Fruit fly (Drosophila melanogaster) whole organism, embryonic: ENCODE results near the gene PGAP1.

Experiments used
- Abd-B ChIP-seq: fragments of 200-800 bp; sonication (Bioruptor generic); optimal IDR thresholded peaks from 2 replicates; lab custom pipeline; 2018; ENCODE audit warnings: missing biosample characterization, mild to moderate bottlenecking, missing genetic modification characterization, moderate library complexity
- B-H1 ChIP-seq: fragments of 200-800 bp; sonication (Bioruptor generic); IDR thresholded peaks from 3 replicates; pipeline ENCODE4 v1.3.6; 2022; ENCODE audit warnings: missing biosample characterization, missing genetic modification characterization
- CG10462 ChIP-seq: fragments of 200-800 bp; sonication (Bioruptor generic); optimal IDR thresholded peaks from 2 replicates; lab custom pipeline; 2016; ENCODE audit warnings: missing biosample characterization, missing genetic modification characterization
- CG12744 ChIP-seq: fragments of 200-800 bp; sonication (Bioruptor generic); optimal IDR thresholded peaks from 2 replicates; lab custom pipeline; 2016; ENCODE audit warnings: missing biosample characterization, missing genetic modification characterization
- CG13123 ChIP-seq: fragments of 200-800 bp; sonication (Bioruptor generic); optimal IDR thresholded peaks from 2 replicates; lab custom pipeline; 2016; ENCODE audit warnings: missing biosample characterization, missing genetic modification characterization
- CG14014 ChIP-seq: fragments of 200-800 bp; sonication (Bioruptor generic); IDR thresholded peaks from 2 replicates; pipeline ENCODE4 v1.3.6; 2022; ENCODE audit warnings: missing biosample characterization, missing genetic modification characterization
- CG14710 ChIP-seq: fragments of 200-800 bp; sonication (Bioruptor generic); optimal IDR thresholded peaks from 3 replicates; lab custom pipeline; 2019; ENCODE audit warnings: missing biosample characterization, mild to moderate bottlenecking, missing genetic modification characterization, moderate library complexity
- CG17359 ChIP-seq: fragments of 200-800 bp; sonication (Bioruptor generic); optimal IDR thresholded peaks from 3 replicates; lab custom pipeline; 2018; ENCODE audit warnings: missing biosample characterization, mild to moderate bottlenecking, missing genetic modification characterization, moderate library complexity
- CG17612 ChIP-seq: fragments of 200-800 bp; sonication (Bioruptor generic); IDR thresholded peaks from 2 replicates; pipeline ENCODE4 v1.3.6; 2022; ENCODE audit warnings: missing biosample characterization, missing genetic modification characterization
- CG17802 ChIP-seq: fragments of 200-800 bp; sonication (Bioruptor generic); optimal IDR thresholded peaks from 2 replicates; lab custom pipeline; 2018; ENCODE audit warnings: missing biosample characterization, mild to moderate bottlenecking, missing genetic modification characterization, moderate library complexity
- CG18476 ChIP-seq: fragments of 200-800 bp; sonication (Bioruptor generic); optimal IDR thresholded peaks from 2 replicates; lab custom pipeline; 2016; ENCODE audit warnings: missing biosample characterization, mild to moderate bottlenecking, missing genetic modification characterization
- CG2202 ChIP-seq: fragments of 200-800 bp; sonication (Bioruptor generic); optimal IDR thresholded peaks from 2 replicates; lab custom pipeline; 2018; ENCODE audit warnings: missing biosample characterization, mild to moderate bottlenecking, missing genetic modification characterization
- CG31388 ChIP-seq: fragments of 200-800 bp; sonication (Bioruptor generic); optimal IDR thresholded peaks from 2 replicates; lab custom pipeline; 2016; ENCODE audit warnings: missing biosample characterization, missing genetic modification characterization
- CG32767 ChIP-seq: fragments of 200-800 bp; sonication (Bioruptor generic); IDR thresholded peaks from 2 replicates; pipeline ENCODE4 v1.3.6; 2022; ENCODE audit warnings: missing biosample characterization, missing genetic modification characterization
- CG4730 ChIP-seq: fragments of 200-800 bp; sonication (Bioruptor generic); IDR thresholded peaks from 2 replicates; pipeline ENCODE4 v1.3.6; 2022; ENCODE audit warnings: missing biosample characterization, missing genetic modification characterization
- CG8388 ChIP-seq: fragments of 200-800 bp; sonication (Bioruptor generic); optimal IDR thresholded peaks from 2 replicates; lab custom pipeline; 2019; ENCODE audit warnings: missing biosample characterization, mild to moderate bottlenecking, missing genetic modification characterization, moderate library complexity
- CG9817 ChIP-seq: fragments of 200-800 bp; sonication (Bioruptor generic); optimal IDR thresholded peaks from 2 replicates; lab custom pipeline; 2018; ENCODE audit warnings: missing biosample characterization, mild to moderate bottlenecking, missing genetic modification characterization, moderate library complexity
- CG9932 ChIP-seq: fragments of 200-800 bp; sonication (Bioruptor generic); IDR thresholded peaks from 2 replicates; pipeline ENCODE4 v1.3.6; 2022; ENCODE audit warnings: missing biosample characterization, missing genetic modification characterization
- CTCF ChIP-seq: fragments of 200-800 bp; sonication (Bioruptor generic); optimal IDR thresholded peaks from 2 replicates; lab custom pipeline; 2017; ENCODE audit warnings: missing biosample characterization, mild to moderate bottlenecking, missing genetic modification characterization, moderate library complexity
- Doc2 ChIP-seq: fragments of 200-800 bp; sonication (Bioruptor generic); IDR thresholded peaks from 2 replicates; pipeline ENCODE4 v1.3.6; 2022; ENCODE audit warnings: missing biosample characterization, missing genetic modification characterization
- Drgx ChIP-seq: fragments of 200-800 bp; sonication (Bioruptor generic); IDR thresholded peaks from 2 replicates; pipeline ENCODE4 v1.3.6; 2022; ENCODE audit warnings: missing biosample characterization, missing genetic modification characterization
- NC2β ChIP-seq: fragments of 200-800 bp; sonication (Bioruptor generic); optimal IDR thresholded peaks from 2 replicates; lab custom pipeline; 2016; ENCODE audit warnings: missing biosample characterization, missing genetic modification characterization
- Nf-YA ChIP-seq: fragments of 200-800 bp; sonication (Bioruptor generic); IDR thresholded peaks from 2 replicates; pipeline ENCODE4 v1.3.6; 2022; ENCODE audit warnings: missing biosample characterization, missing genetic modification characterization
- ac ChIP-seq: fragments of 200-800 bp; sonication (Bioruptor generic); optimal IDR thresholded peaks from 3 replicates; lab custom pipeline; 2017; ENCODE audit warnings: missing biosample characterization, mild to moderate bottlenecking, missing genetic modification characterization
- ase ChIP-seq: fragments of 200-800 bp; sonication (Bioruptor generic); IDR thresholded peaks from 3 replicates; pipeline ENCODE4 v1.3.6; 2022; ENCODE audit warnings: missing biosample characterization, missing genetic modification characterization
- ash1 ChIP-seq: fragments of 200-800 bp; sonication (Bioruptor generic); optimal IDR thresholded peaks from 2 replicates; lab custom pipeline; 2018; ENCODE audit warnings: missing biosample characterization, mild to moderate bottlenecking, missing genetic modification characterization
- bbx ChIP-seq: fragments of 200-800 bp; sonication (Bioruptor generic); IDR thresholded peaks from 2 replicates; pipeline ENCODE4 v1.3.6; 2022; ENCODE audit warnings: missing biosample characterization, missing genetic modification characterization; ENCODE audit not compliant: partially characterized antibody
- btn ChIP-seq: fragments of 200-800 bp; sonication (Bioruptor generic); optimal IDR thresholded peaks from 2 replicates; lab custom pipeline; 2016; ENCODE audit warnings: missing biosample characterization, missing genetic modification characterization
- corto ChIP-seq: fragments of 200-800 bp; sonication (Bioruptor generic); optimal IDR thresholded peaks from 2 replicates; lab custom pipeline; 2016; ENCODE audit warnings: missing biosample characterization, mild to moderate bottlenecking, missing genetic modification characterization, moderate library complexity
- cwo ChIP-seq: fragments of 200-800 bp; sonication (Bioruptor generic); optimal IDR thresholded peaks from 3 replicates; lab custom pipeline; 2017; ENCODE audit warnings: missing biosample characterization, missing genetic modification characterization, mild to moderate bottlenecking, moderate library complexity, missing genetic modification reagents
- dm ChIP-seq: fragments of 200-800 bp; sonication (Bioruptor generic); optimal IDR thresholded peaks from 3 replicates; lab custom pipeline; 2016; ENCODE audit warnings: missing biosample characterization, missing genetic modification characterization
- ewg ChIP-seq: fragments of 200-800 bp; sonication (Bioruptor generic); optimal IDR thresholded peaks from 3 replicates; lab custom pipeline; 2017; ENCODE audit warnings: mild to moderate bottlenecking, missing biosample characterization, missing genetic modification reagents, missing genetic modification characterization
- fru ChIP-seq: fragments of >200 bp; optimal IDR thresholded peaks from 2 replicates; lab custom pipeline; 2017
- gcm2 ChIP-seq: fragments of 200-800 bp; sonication (Bioruptor generic); optimal IDR thresholded peaks from 2 replicates; lab custom pipeline; 2016; ENCODE audit warnings: missing biosample characterization, missing genetic modification characterization
- grn ChIP-seq: fragments of 200-800 bp; sonication (Bioruptor generic); optimal IDR thresholded peaks from 3 replicates; lab custom pipeline; 2017; ENCODE audit warnings: missing biosample characterization, missing genetic modification characterization
- gsb ChIP-seq: fragments of 200-800 bp; sonication (Bioruptor generic); IDR thresholded peaks from 2 replicates; pipeline ENCODE4 v1.3.6; 2022; ENCODE audit warnings: missing biosample characterization, missing genetic modification characterization
- gsb-n ChIP-seq: fragments of 200-800 bp; sonication (Bioruptor generic); optimal IDR thresholded peaks from 3 replicates; lab custom pipeline; 2018; ENCODE audit warnings: missing biosample characterization, mild to moderate bottlenecking, missing genetic modification characterization
- gt ChIP-seq: fragments of 200-800 bp; sonication (Bioruptor generic); IDR thresholded peaks from 2 replicates; pipeline ENCODE4 v1.3.6; 2022; ENCODE audit warnings: missing biosample characterization, missing genetic modification characterization
- jigr1 ChIP-seq: fragments of 200-800 bp; sonication (Bioruptor generic); IDR thresholded peaks from 3 replicates; pipeline ENCODE4 v1.3.6; 2022; ENCODE audit warnings: missing biosample characterization, missing genetic modification characterization
- ken ChIP-seq: fragments of 200-800 bp; sonication (Bioruptor generic); IDR thresholded peaks from 3 replicates; pipeline ENCODE4 v1.3.6; 2022; ENCODE audit warnings: missing biosample characterization, missing genetic modification characterization
- lbe ChIP-seq: fragments of 200-800 bp; sonication (Bioruptor generic); optimal IDR thresholded peaks from 2 replicates; lab custom pipeline; 2016; ENCODE audit warnings: missing biosample characterization, mild to moderate bottlenecking, missing genetic modification characterization
- lov ChIP-seq, 2 experiments: fragments of 200-800 bp in 1 of 2; fragments of >200 bp in 1 of 2; sonication (Bioruptor generic) in 1 of 2; IDR thresholded peaks in 1 of 2; optimal IDR thresholded peaks in 1 of 2; 2 replicates in 1 of 2; 3 replicates in 1 of 2; pipeline versions ENCODE4 v1.3.6 to Lab custom; 2017 to 2022; ENCODE audit warnings: missing biosample characterization in 1 of 2, missing genetic modification characterization in 1 of 2
- pum ChIP-seq: fragments of 200-800 bp; sonication (Bioruptor generic); optimal IDR thresholded peaks from 2 replicates; lab custom pipeline; 2016; ENCODE audit warnings: missing biosample characterization, missing genetic modification characterization
- sc ChIP-seq, 3 experiments: fragments of >200 bp in 2 of 3; fragments of 200-800 bp in 1 of 3; sonication (Bioruptor generic) in 1 of 3; optimal IDR thresholded peaks; 2 replicates in 2 of 3; 3 replicates in 1 of 3; lab custom pipeline; 2017; ENCODE audit warnings: mild to moderate bottlenecking in 1 of 3, missing biosample characterization in 1 of 3, missing genetic modification characterization in 1 of 3, missing genetic modification reagents in 1 of 3
- sisA ChIP-seq: fragments of 200-800 bp; sonication (Bioruptor generic); IDR thresholded peaks from 2 replicates; pipeline ENCODE4 v1.3.6; 2022; ENCODE audit warnings: missing biosample characterization, missing genetic modification characterization
- slp2 ChIP-seq: fragments of 200-800 bp; sonication (Bioruptor generic); optimal IDR thresholded peaks from 2 replicates; lab custom pipeline; 2016; ENCODE audit warnings: missing biosample characterization, missing genetic modification characterization
- sug ChIP-seq: fragments of 200-800 bp; optimal IDR thresholded peaks from 2 replicates; lab custom pipeline; 2019; ENCODE audit warnings: missing biosample characterization, mild to moderate bottlenecking, missing genetic modification characterization, moderate library complexity
- tap ChIP-seq: fragments of 200-800 bp; optimal IDR thresholded peaks from 3 replicates; lab custom pipeline; 2019; ENCODE audit warnings: missing biosample characterization, mild to moderate bottlenecking, missing genetic modification characterization, moderate library complexity
- wek ChIP-seq: fragments of 200-800 bp; sonication (Bioruptor generic); optimal IDR thresholded peaks from 3 replicates; lab custom pipeline; 2018; ENCODE audit warnings: missing biosample characterization, mild to moderate bottlenecking, missing genetic modification characterization, moderate library complexity
- wor ChIP-seq: fragments of 200-800 bp; sonication (Bioruptor generic); IDR thresholded peaks from 2 replicates; pipeline ENCODE4 v1.3.6; 2022; ENCODE audit warnings: missing biosample characterization, missing genetic modification characterization
- yki ChIP-seq: fragments of >200 bp; optimal IDR thresholded peaks from 3 replicates; lab custom pipeline; 2018

PGAP1 gene

DNA sequence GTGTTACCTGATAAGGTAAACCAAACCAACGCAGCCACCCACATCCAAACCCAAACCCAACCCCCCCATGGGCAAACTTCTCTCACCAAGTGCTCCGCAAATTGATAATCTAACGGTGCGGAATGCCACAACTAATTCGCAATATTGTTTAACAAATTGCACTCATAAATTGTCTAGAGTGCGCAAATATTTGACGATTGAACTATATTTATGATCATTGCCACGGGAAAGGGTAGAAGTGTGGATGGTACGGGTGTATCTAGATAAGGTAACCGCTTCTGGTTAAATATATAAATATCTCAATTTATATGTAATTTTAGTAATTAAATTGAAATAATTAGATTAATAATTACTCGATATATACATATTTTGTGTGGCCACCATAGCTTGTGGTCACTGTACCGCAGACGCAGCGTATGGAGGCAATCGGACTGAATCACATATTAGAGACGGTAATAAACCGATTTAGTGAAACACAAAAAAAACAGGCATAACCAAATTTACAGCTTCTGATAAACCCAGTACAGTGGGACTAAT lies 29.3 kb upstream of the PGAP1 start (continued):
- TF ChIP-seq slp2 (GFP tag; lab: Kevin White, UChicago) (no peak), Abd-B (no peak), CG14014 (peak; percentile 84), CG13123 (GFP tag; lab: Kevin White, UChicago) (no peak), jigr1 (GFP tag; lab: Robert Waterston, UW) (no peak), CG17612 (GFP tag; lab: Robert Waterston, UW) (peak; percentile 61; the same call in 1 of the 2 replicates), wek (GFP tag; lab: Kevin White, UChicago) (no peak), CG4730 (GFP tag; lab: Robert Waterston, UW) (peak; percentile 57; the same call in 1 of the 2 replicates), NC2β (no peak), CG9932 (GFP tag; lab: Robert Waterston, UW) (peak; percentile 80), ase (GFP tag; lab: Robert Waterston, UW) (peak; percentile 16; the same call in 1 of the 3 replicates), Doc2 (GFP tag; lab: Robert Waterston, UW) (no peak), CTCF (GFP tag; lab: Kevin White, UChicago) (no peak), Nf-YA (no peak), yki (lab: Kevin White, UChicago) (no peak), gsb-n (no peak), gcm2 (GFP tag; lab: Kevin White, UChicago) (no peak), CG18476 (GFP tag; lab: Kevin White, UChicago) (no peak), dm (GFP tag; lab: Kevin White, UChicago) (no peak), CG10462 (GFP tag; lab: Kevin White, UChicago) (no peak), btn (GFP tag; lab: Kevin White, UChicago) (no peak), CG12744 (GFP tag; lab: Kevin White, UChicago) (no peak), CG17359 (peak; percentile 64), cwo (GFP tag; lab: Kevin White, UChicago) (peak; percentile 70), lov (optimal IDR thresholded peaks at IDR 0.05; lab: Kevin White, UChicago) (no peak), lov (GFP tag; IDR thresholded peaks at IDR 0.05; lab: Robert Waterston, UW) (no peak), sug (peak; percentile 92), sc (optimal IDR thresholded peaks at IDR 0.05; lab: Kevin White, UChicago) (no peak), sc (GFP tag; optimal IDR thresholded peaks at IDR 0.05; lab: Kevin White, UChicago) (no peak), ac (GFP tag; lab: Kevin White, UChicago) (no peak), sisA (GFP tag; lab: Robert Waterston, UW) (peak; percentile 57), CG2202 (tag; lab: Kevin White, UChicago) (no peak), B-H1 (GFP tag; lab: Robert Waterston, UW) (peak; percentile 18; the same call in 1 of the 3 replicates), lbe (GFP tag; lab: Kevin White, UChicago) (peak; percentile 67), tap (tag; lab: Kevin White, UChicago) (peak; percentile 23), fru (lab: Kevin White, UChicago) (no peak), pum (no peak), Drgx (GFP tag; lab: Robert Waterston, UW) (peak; percentile 50; the same call in 1 of the 2 replicates), corto (peak; percentile 43), gsb (GFP tag; lab: Robert Waterston, UW) (peak; percentile 51; the same call in 1 of the 2 replicates), ash1 (no peak), CG9817 (tag; lab: Kevin White, UChicago) (peak; percentile 75), ewg (GFP tag; lab: Kevin White, UChicago) (no peak), grn (GFP tag; lab: Kevin White, UChicago) (no peak), gt (GFP tag; lab: Robert Waterston, UW) (no peak), CG14710 (tag; lab: Kevin White, UChicago) (no peak), bbx (GFP tag; lab: Robert Waterston, UW) (no peak), CG31388 (no peak), CG17802 (tag; lab: Kevin White, UChicago) (no peak), ken (GFP tag; lab: Robert Waterston, UW) (no peak), wor (GFP tag; lab: Robert Waterston, UW) (no peak), CG32767 (0 out of 2 replicates have a peak, but pooled peaks have one; percentile 17), CG8388 (GFP tag; lab: Kevin White, UChicago) (no peak)
